Worm (Caenorhabditis elegans) whole organism, L4 larva: Measurements from ENCODE around the gene tag-151.

ENCODE experiments used
- Y48G9A.11 ChIP-seq: fragments of 200-800 bp; sonication (Bioruptor generic); IDR thresholded peaks from 2 replicates; pipeline ENCODE4 v1.3.6; 2022; ENCODE audit warnings: missing genetic modification reagents, missing genetic modification characterization, missing compliant biosample characterization
- aly-2 ChIP-seq: sonication (generic microtip); optimal IDR thresholded peaks from 2 replicates; lab custom pipeline; 2018; ENCODE audit warnings: missing biosample characterization, missing genetic modification characterization
- ceh-32 ChIP-seq: sonication (generic microtip); optimal IDR thresholded peaks from 2 replicates; lab custom pipeline; 2016; ENCODE audit warnings: mild to moderate bottlenecking, missing genetic modification characterization, missing compliant biosample characterization; ENCODE audit not compliant: poor library complexity
- daf-12 ChIP-seq: fragments of 150-350 bp; optimal IDR thresholded peaks from 2 replicates; lab custom pipeline; 2014; ENCODE audit warnings: missing biosample characterization, missing genetic modification reagents, missing genetic modification characterization
- fos-1 ChIP-seq: fragments of 150-350 bp; optimal IDR thresholded peaks from 2 replicates; lab custom pipeline; 2014; ENCODE audit warnings: missing biosample characterization, missing genetic modification characterization
- lin-15B ChIP-seq: fragments of 150-350 bp; sonication (generic microtip); optimal IDR thresholded peaks from 3 replicates; lab custom pipeline; 2014; ENCODE audit warnings: missing biosample characterization, missing genetic modification characterization
- lin-39 ChIP-seq: fragments of 150-350 bp; optimal IDR thresholded peaks from 2 replicates; lab custom pipeline; 2014; ENCODE audit warnings: missing biosample characterization, missing genetic modification reagents, missing genetic modification characterization
- nhr-111 ChIP-seq: fragments of 200-800 bp; sonication (Bioruptor generic); optimal IDR thresholded peaks from 2 replicates; lab custom pipeline; 2018; ENCODE audit warnings: mild to moderate bottlenecking, missing genetic modification characterization, missing compliant biosample characterization
- nhr-6 ChIP-seq: fragments of 150-350 bp; optimal IDR thresholded peaks from 2 replicates; lab custom pipeline; 2014; ENCODE audit warnings: missing biosample characterization, missing genetic modification characterization
- pqm-1 ChIP-seq: sonication (generic microtip); optimal IDR thresholded peaks from 2 replicates; lab custom pipeline; 2017; ENCODE audit warnings: missing biosample characterization, missing genetic modification characterization
- set-16 ChIP-seq: fragments of 200-800 bp; sonication (Bioruptor generic); IDR thresholded peaks from 2 replicates; pipeline ENCODE4 v1.3.6; 2022; ENCODE audit warnings: missing genetic modification reagents, missing genetic modification characterization, missing compliant biosample characterization
- unc-62 ChIP-seq, 3 experiments: fragments of 150-350 bp in 1 of 3; sonication (generic microtip); optimal IDR thresholded peaks in 2 of 3; peaks in 1 of 3; 1 replicate in 1 of 3; 2 replicates in 2 of 3; lab custom pipeline; 2014 to 2017; ENCODE audit warnings: missing biosample characterization in 3 of 3, missing genetic modification characterization in 3 of 3, missing genetic modification reagents in 3 of 3, missing genotype in 1 of 3
- ztf-11 ChIP-seq: fragments of 150-350 bp; optimal IDR thresholded peaks from 2 replicates; lab custom pipeline; 2014; ENCODE audit warnings: missing biosample characterization, missing genetic modification characterization
- ztf-7 ChIP-seq: fragments of 150-350 bp; optimal IDR thresholded peaks from 2 replicates; lab custom pipeline; 2014; ENCODE audit warnings: missing biosample characterization, missing genetic modification characterization

DNA sequence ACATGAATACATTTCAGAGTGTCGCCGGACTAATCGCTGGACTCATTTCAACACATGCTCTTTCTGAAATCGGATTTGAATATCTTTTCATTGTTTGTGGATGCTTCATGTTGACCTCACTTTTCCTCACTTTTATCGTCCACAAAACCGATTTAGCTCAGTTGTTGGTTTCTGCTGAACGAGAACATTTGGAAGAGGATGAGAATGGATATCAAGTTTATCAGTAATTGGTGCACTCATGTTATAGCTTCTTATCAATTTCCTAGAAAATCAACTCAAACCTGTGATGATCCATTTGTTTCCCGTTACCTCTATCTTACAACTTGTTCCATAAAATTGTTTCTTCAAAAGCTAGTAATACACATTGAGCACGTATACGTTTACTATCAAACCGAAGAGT lies 14.0 kb upstream of the tag-151 start:
- TF ChIP-seq Y48G9A.11 (GFP tag; lab: Robert Waterston, UW) = no peak
- TF ChIP-seq fos-1 (tag; lab: Kevin White, UChicago) = no peak
- TF ChIP-seq ceh-32 (tag; lab: Kevin White, UChicago) = no peak
- no peak for TF ChIP-seq daf-12
- TF ChIP-seq lin-39 = no peak
- TF ChIP-seq lin-15B = no peak
- no peak for TF ChIP-seq unc-62 (GFP tag; optimal IDR thresholded peaks at IDR 0.05 in 1 of 2; lab: Kevin White, UChicago)
- TF ChIP-seq unc-62 (tag; optimal IDR thresholded peaks at IDR 0.05; lab: Kevin White, UChicago) = no peak
- no peak for TF ChIP-seq ztf-11 (tag; lab: Kevin White, UChicago)
- TF ChIP-seq ztf-7 (tag; lab: Kevin White, UChicago) = no peak
- no peak for TF ChIP-seq aly-2
- TF ChIP-seq pqm-1 (tag; lab: Kevin White, UChicago) = no peak
- no peak for TF ChIP-seq nhr-111 (GFP tag; lab: Kevin White, UChicago)
- no peak for TF ChIP-seq nhr-6
- TF ChIP-seq set-16 (GFP tag; lab: Robert Waterston, UW) = no peak
